Worm (Caenorhabditis elegans): ENCODE data around the gene Y37D8A.16.
A peak's percentile ranks its signal among the peaks of the same experiment; 100 is the strongest.

The Y37D8A.16 gene

DNA sequence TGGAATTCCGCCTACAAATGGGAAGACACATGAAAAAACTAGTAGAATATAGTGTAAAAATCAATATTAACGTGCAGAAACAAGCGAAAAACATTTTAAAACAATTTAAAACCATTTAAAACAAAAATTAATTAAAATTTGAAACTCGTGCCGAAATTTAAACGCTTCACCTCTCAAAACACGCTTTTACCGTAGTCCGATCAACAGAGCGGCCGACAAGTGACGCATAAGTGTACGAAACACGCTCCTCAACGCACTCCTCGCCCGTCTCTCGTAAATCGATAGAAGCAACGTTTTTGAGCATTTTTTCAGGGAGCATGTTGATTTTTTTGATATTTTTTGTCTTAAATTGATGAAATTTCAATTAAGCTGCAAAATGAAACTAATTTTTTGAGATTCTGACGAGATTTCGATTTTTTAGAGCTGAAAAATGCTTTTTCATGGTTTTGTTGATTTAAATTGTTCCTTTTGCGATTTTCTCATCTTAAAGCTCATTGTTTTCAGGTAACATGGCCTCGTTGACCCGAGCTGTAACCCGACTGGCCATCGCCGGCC is 13.4 kb downstream of the Y37D8A.16 start, which contains the start of gene cox-5A:
cox-5A (plus strand) TSS at position 505 of the 555 bp plus-strand sequence.
- peak; percentile 0 for TF ChIP-seq ama-1 (optimal IDR thresholded peaks at IDR 0.05)
- TF ChIP-seq ama-1 (GFP tag; optimal IDR thresholded peaks at IDR 0.05): peak in 1 of 2 experiments; percentile 88
- TF ChIP-seq D2030.7 (GFP tag; IDR thresholded peaks at IDR 0.05): peak; percentile 94
- TF ChIP-seq ekl-4 (GFP tag; IDR thresholded peaks at IDR 0.05): peak; percentile 99
- TF ChIP-seq F57A8.1 (GFP tag; optimal IDR thresholded peaks at IDR 0.05): no peak
- TF ChIP-seq unc-62 (GFP tag; optimal IDR thresholded peaks at IDR 0.05): peak; percentile 68
- TF ChIP-seq sdz-38 (tag; optimal IDR thresholded peaks at IDR 0.05): no peak
- peak; percentile 90 for TF ChIP-seq zfh-2 (GFP tag; conservative IDR thresholded peaks at IDR 0.05)
- TF ChIP-seq Y79H2A.3 (GFP tag; conservative IDR thresholded peaks at IDR 0.05): peak; percentile 88
- no peak for TF ChIP-seq mxl-1 (tag; optimal IDR thresholded peaks at IDR 0.05)
- TF ChIP-seq lin-40 (tag; optimal IDR thresholded peaks at IDR 0.05): peak; percentile 99
- peak; percentile 90 for TF ChIP-seq Y67H2A.10 (GFP tag; conservative IDR thresholded peaks at IDR 0.05)
- no peak for TF ChIP-seq tbx-9 (tag; optimal IDR thresholded peaks at IDR 0.05; ENCODE audit: borderline replicate concordance)
- 0 out of 2 replicates have a peak, but pooled peaks have one; percentile 31 for TF ChIP-seq aptf-2 (GFP tag; conservative IDR thresholded peaks at IDR 0.05)
- TF ChIP-seq lin-54 (GFP tag; optimal IDR thresholded peaks at IDR 0.05): peak; percentile 100
- peak; percentile 75 for TF ChIP-seq him-1 (tag; optimal IDR thresholded peaks at IDR 0.05)
- peak; percentile 74 for TF ChIP-seq ztf-28 (GFP tag; IDR thresholded peaks at IDR 0.05)
- TF ChIP-seq xnd-1 (tag; optimal IDR thresholded peaks at IDR 0.05): peak; percentile 75
- peak; percentile 98 for TF ChIP-seq rcor-1 (GFP tag; IDR thresholded peaks at IDR 0.05)
- TF ChIP-seq egl-44 (GFP tag; IDR thresholded peaks at IDR 0.05): peak; percentile 77
- peak; percentile 93 for TF ChIP-seq F49E8.2 (tag; optimal IDR thresholded peaks at IDR 0.05; ENCODE audit: insufficient read depth)
- TF ChIP-seq ztf-3 (GFP tag; optimal IDR thresholded peaks at IDR 0.05): peak; percentile 95
- peak; percentile 92 for TF ChIP-seq egl-18 (GFP tag; IDR thresholded peaks at IDR 0.05)
- peak; percentile 90 for TF ChIP-seq F10E7.11 (tag; optimal IDR thresholded peaks at IDR 0.05)
- TF ChIP-seq F39B2.1 (GFP tag; IDR thresholded peaks at IDR 0.05): peak; percentile 82; the same call in 1 of the 2 replicates
- peak; percentile 88 for TF ChIP-seq ets-4 (GFP tag; optimal IDR thresholded peaks at IDR 0.05)
- peak; percentile 96 for TF ChIP-seq let-526 (GFP tag; IDR thresholded peaks at IDR 0.05)
- peak; percentile 99 for TF ChIP-seq repo-1 (tag; optimal IDR thresholded peaks at IDR 0.05)
- TF ChIP-seq egrh-3 (GFP tag; IDR thresholded peaks at IDR 0.05): peak; percentile 66; the same call in 1 of the 2 replicates
- peak; percentile 86 for TF ChIP-seq hsf-1 (GFP tag; IDR thresholded peaks at IDR 0.05)
- TF ChIP-seq madf-10 (tag; optimal IDR thresholded peaks at IDR 0.05): peak; percentile 95
- TF ChIP-seq K11D2.4 (GFP tag; IDR thresholded peaks at IDR 0.05): peak; percentile 98
- peak; percentile 92 for TF ChIP-seq hmg-1.2 (GFP tag; IDR thresholded peaks at IDR 0.05)
- no peak for TF ChIP-seq lsy-27 (tag; optimal IDR thresholded peaks at IDR 0.05; ENCODE audit: borderline replicate concordance, insufficient read depth)
- peak; percentile 80 for TF ChIP-seq tbp1 (GFP tag; optimal IDR thresholded peaks at IDR 0.05)
- TF ChIP-seq attf-5 (GFP tag; optimal IDR thresholded peaks at IDR 0.05): peak; percentile 99
- TF ChIP-seq F55B11.4 (tag; optimal IDR thresholded peaks at IDR 0.05; ENCODE audit: borderline replicate concordance, insufficient read depth): no peak
- TF ChIP-seq B0035.1 (tag; optimal IDR thresholded peaks at IDR 0.05): peak; percentile 93
- peak; percentile 85; the same call in 1 of the 2 replicates for TF ChIP-seq nfya-2 (GFP tag; IDR thresholded peaks at IDR 0.05)
- TF ChIP-seq ceh-100 (GFP tag; IDR thresholded peaks at IDR 0.05): peak; percentile 92
- peak; percentile 97 for TF ChIP-seq C06A6.2 (GFP tag; conservative IDR thresholded peaks at IDR 0.05)
- TF ChIP-seq hlh-26 (GFP tag; conservative IDR thresholded peaks at IDR 0.05): no peak
- TF ChIP-seq snpc-3.4 (tag; optimal IDR thresholded peaks at IDR 0.05): peak; percentile 98
- TF ChIP-seq zim-3 (tag; optimal IDR thresholded peaks at IDR 0.05): peak; percentile 81
- TF ChIP-seq ceh-58 (GFP tag; IDR thresholded peaks at IDR 0.05): peak; percentile 78; the same call in 1 of the 2 replicates
- TF ChIP-seq let-607 (tag; optimal IDR thresholded peaks at IDR 0.05): peak; percentile 90 to 95
- TF ChIP-seq Y56A3A.18 (GFP tag; IDR thresholded peaks at IDR 0.05): peak; percentile 94
- peak; percentile 20 for TF ChIP-seq mes-4 (tag; optimal IDR thresholded peaks at IDR 0.05)
